Worm (Caenorhabditis elegans) whole organism, young adult: ENCODE results near the gene clec-26.

Source experiments
- B0019.2 ChIP-seq: fragments of 200-800 bp; sonication (Bioruptor generic); conservative IDR thresholded peaks from 2 replicates; pipeline ENCODE4 v1.3.6; 2022; ENCODE audit warnings: missing genetic modification reagents, missing genetic modification characterization, missing compliant biosample characterization
- ama-1 ChIP-seq, 3 experiments: fragments of 150-350 bp in 1 of 3; sonication (generic microtip) in 2 of 3; optimal IDR thresholded peaks; 2 replicates each; lab custom pipeline; 2014 to 2018; ENCODE audit warnings: missing biosample characterization in 2 of 3, missing genetic modification characterization in 2 of 3, missing genetic modification reagents in 2 of 3
- ekl-4 ChIP-seq: fragments of 200-800 bp; sonication (Bioruptor generic); IDR thresholded peaks from 2 replicates; pipeline ENCODE4 v1.3.6; 2022; ENCODE audit warnings: missing genetic modification reagents, missing genetic modification characterization, missing compliant biosample characterization
- ets-4 ChIP-seq: fragments of 200-800 bp; sonication (Bioruptor generic); optimal IDR thresholded peaks from 2 replicates; lab custom pipeline; 2018; ENCODE audit warnings: mild to moderate bottlenecking, missing genetic modification characterization, missing compliant biosample characterization
- nfya-1 ChIP-seq: sonication (generic microtip); optimal IDR thresholded peaks from 2 replicates; lab custom pipeline; 2017; ENCODE audit warnings: antibody characterized with exemption, missing compliant biosample characterization, missing genetic modification characterization, borderline replicate concordance; ENCODE audit not compliant: insufficient read depth
- pha-4 ChIP-seq: fragments of 150-350 bp; sonication (generic microtip); optimal IDR thresholded peaks from 2 replicates; lab custom pipeline; 2014; ENCODE audit warnings: missing biosample characterization, missing genetic modification reagents, missing genetic modification characterization
- snpc-3.4 ChIP-seq: sonication (generic microtip); optimal IDR thresholded peaks from 2 replicates; lab custom pipeline; 2017; ENCODE audit warnings: missing genetic modification characterization, mild to moderate bottlenecking, missing compliant biosample characterization, antibody characterized with exemption, moderate library complexity, missing genotype, missing genetic modification reagents
- snpc-4 ChIP-seq, 5 experiments: fragments of 150-350 bp in 1 of 5; sonication (generic microtip) in 4 of 5; optimal IDR thresholded peaks; 2 replicates each; lab custom pipeline; 2014 to 2018; ENCODE audit warnings: missing genetic modification characterization in 5 of 5, missing biosample characterization in 3 of 5, antibody characterized with exemption in 2 of 5, mild to moderate bottlenecking in 2 of 5, missing compliant biosample characterization in 2 of 5, missing genotype in 2 of 5, moderate library complexity in 2 of 5, missing genetic modification reagents in 1 of 5
- unc-130 ChIP-seq: sonication (generic microtip); optimal IDR thresholded peaks from 2 replicates; lab custom pipeline; 2016; ENCODE audit warnings: missing genetic modification reagents, missing genetic modification characterization, missing compliant biosample characterization

DNA sequence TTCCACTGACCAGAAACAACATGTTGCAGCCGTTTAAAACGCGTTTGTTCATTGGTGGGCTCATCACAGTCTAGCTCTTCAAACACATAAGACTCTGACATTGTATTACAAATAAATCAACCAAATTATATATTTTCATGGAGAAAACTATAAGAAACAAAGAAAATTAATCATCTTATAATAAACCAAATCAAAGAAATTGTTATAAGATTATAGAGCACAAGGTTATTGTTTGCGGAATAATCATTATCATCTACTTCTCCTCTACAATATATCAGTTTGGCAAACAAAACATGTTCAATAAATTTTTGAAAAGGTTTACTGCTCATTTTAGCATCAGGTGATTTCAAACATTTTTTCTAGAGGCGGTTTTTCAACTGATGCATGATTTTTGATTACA is 13.3 kb downstream of the clec-26 start, which contains the start of the genes clec-32 and clec-24:
- TF ChIP-seq snpc-4 (GFP tag; optimal IDR thresholded peaks at IDR 0.05; lab: Kevin White, UChicago) (no peak), snpc-4 (tag; optimal IDR thresholded peaks at IDR 0.05; lab: Kevin White, UChicago) (no peak), unc-130 (GFP tag; lab: Kevin White, UChicago) (no peak), B0019.2 (GFP tag; lab: Robert Waterston, UW) (no peak), pha-4 (tag; lab: Kevin White, UChicago) (no peak), ekl-4 (GFP tag; lab: Robert Waterston, UW) (no peak), ama-1 (optimal IDR thresholded peaks at IDR 0.05; lab: Kevin White, UChicago) (no peak), ama-1 (GFP tag; optimal IDR thresholded peaks at IDR 0.05; lab: Kevin White, UChicago) (no peak), nfya-1 (tag; lab: Kevin White, UChicago) (no peak), snpc-3.4 (no peak), ets-4 (GFP tag; lab: Kevin White, UChicago) (no peak)
